Worm (Caenorhabditis elegans) whole organism, L3 larva: ENCODE results near the gene sec-61.G.

ENCODE experiments used
- ama-1 ChIP-seq: fragments of 150-350 bp; optimal IDR thresholded peaks from 2 replicates; lab custom pipeline; 2018
- ceh-28 ChIP-seq: fragments of 150-350 bp; optimal IDR thresholded peaks from 2 replicates; lab custom pipeline; 2014; ENCODE audit warnings: missing biosample characterization, missing genetic modification reagents, missing genetic modification characterization
- jun-1 ChIP-seq: fragments of 150-350 bp; optimal IDR thresholded peaks from 2 replicates; lab custom pipeline; 2014; ENCODE audit warnings: missing biosample characterization, missing genetic modification reagents, missing genetic modification characterization
- pha-4 ChIP-seq: fragments of 150-350 bp; optimal IDR thresholded peaks from 2 replicates; lab custom pipeline; 2014; ENCODE audit warnings: missing biosample characterization, missing genetic modification reagents, missing genetic modification characterization

- peak; percentile 19 for TF ChIP-seq ama-1
- no peak for TF ChIP-seq jun-1
- TF ChIP-seq pha-4 = peak; percentile 81
- TF ChIP-seq ceh-28 (tag; lab: Kevin White, UChicago) = peak; percentile 51
Observed at ce11 chrV:10894601-10895000, 2.3 kb downstream of the sec-61.G start, which contains the start of the genes F32D8.14 and F32D8.5.
